Worm (Caenorhabditis elegans) whole organism, L2 larva: ENCODE results near the gene cnc-1.

ENCODE experiments used
- ceh-82 ChIP-seq: fragments of 150-350 bp; optimal IDR thresholded peaks from 2 replicates; lab custom pipeline; 2014; ENCODE audit warnings: missing biosample characterization, missing genetic modification characterization
- dmd-4 ChIP-seq: sonication (generic microtip); optimal IDR thresholded peaks from 2 replicates; lab custom pipeline; 2017; ENCODE audit warnings: missing biosample characterization, missing genetic modification characterization
- egl-27 ChIP-seq: sonication (generic microtip); optimal IDR thresholded peaks from 3 replicates; lab custom pipeline; 2017; ENCODE audit warnings: missing biosample characterization, missing genetic modification reagents, missing genetic modification characterization
- gmeb-1 ChIP-seq: fragments of 150-350 bp; optimal IDR thresholded peaks from 2 replicates; lab custom pipeline; 2014; ENCODE audit warnings: missing biosample characterization, missing genetic modification characterization
- lin-11 ChIP-seq: fragments of 150-350 bp; sonication (generic microtip); optimal IDR thresholded peaks from 2 replicates; lab custom pipeline; 2014; ENCODE audit warnings: missing biosample characterization, missing genetic modification characterization, inconsistent platforms, mixed read lengths
- lsy-2 ChIP-seq, 2 experiments: fragments of 150-350 bp in 1 of 2; sonication (generic microtip) in 1 of 2; optimal IDR thresholded peaks; 2 replicates each; lab custom pipeline; 2014 to 2017; ENCODE audit warnings: missing biosample characterization in 2 of 2, missing genetic modification characterization in 2 of 2
- nhr-11 ChIP-seq: fragments of 150-350 bp; optimal IDR thresholded peaks from 2 replicates; lab custom pipeline; 2014; ENCODE audit warnings: missing biosample characterization, missing genetic modification characterization
- nhr-237 ChIP-seq: fragments of 150-350 bp; optimal IDR thresholded peaks from 2 replicates; lab custom pipeline; 2014; ENCODE audit warnings: missing biosample characterization, missing genetic modification characterization
- skn-1 ChIP-seq: sonication (generic microtip); optimal IDR thresholded peaks from 2 replicates; lab custom pipeline; 2017; ENCODE audit warnings: missing biosample characterization, missing genetic modification characterization
- snpc-4 ChIP-seq: fragments of 150-350 bp; optimal IDR thresholded peaks from 2 replicates; lab custom pipeline; 2014; ENCODE audit warnings: missing biosample characterization, missing genetic modification characterization
- unc-39 ChIP-seq: fragments of 150-350 bp; optimal IDR thresholded peaks from 2 replicates; lab custom pipeline; 2014; ENCODE audit warnings: missing biosample characterization, missing genetic modification characterization
- unc-55 ChIP-seq: fragments of 150-350 bp; sonication (generic microtip); optimal IDR thresholded peaks from 3 replicates; lab custom pipeline; 2014; ENCODE audit warnings: missing biosample characterization, missing genetic modification reagents, missing genetic modification characterization
- zag-1 ChIP-seq: fragments of 150-350 bp; optimal IDR thresholded peaks from 2 replicates; lab custom pipeline; 2014; ENCODE audit warnings: missing biosample characterization, missing genetic modification characterization

DNA sequence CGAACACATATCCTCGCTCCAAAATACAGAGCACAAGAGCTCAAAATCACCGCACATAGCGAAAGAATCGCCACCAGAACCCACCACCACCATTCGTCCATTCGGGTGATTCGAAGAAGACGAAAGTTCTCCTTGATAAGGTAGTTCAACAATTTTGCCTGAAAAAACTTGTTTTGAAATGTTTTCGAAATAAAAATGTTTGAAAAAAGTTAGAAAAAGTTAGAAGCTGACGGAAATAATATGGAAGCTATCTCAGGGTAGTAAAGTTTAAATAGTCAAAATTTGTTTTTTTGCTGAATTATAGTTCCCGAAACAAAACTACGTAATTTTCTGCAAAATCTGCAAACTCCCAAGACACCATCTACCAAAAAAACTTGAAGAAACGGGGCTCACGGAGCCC is 32.6 kb downstream of the cnc-1 start, which contains the start of gene snt-5:
- no peak for TF ChIP-seq nhr-237 (tag; lab: Kevin White, UChicago)
- no peak for TF ChIP-seq nhr-11 (tag; lab: Kevin White, UChicago)
- no peak for TF ChIP-seq dmd-4 (tag; lab: Kevin White, UChicago)
- TF ChIP-seq unc-39 (tag; lab: Kevin White, UChicago), result no peak
- TF ChIP-seq skn-1 (tag; lab: Kevin White, UChicago), result no peak
- no peak for TF ChIP-seq gmeb-1 (tag; lab: Kevin White, UChicago)
- TF ChIP-seq lsy-2 (tag; optimal IDR thresholded peaks at IDR 0.05; lab: Kevin White, UChicago), result no peak
- TF ChIP-seq zag-1, result no peak
- TF ChIP-seq unc-55 (GFP tag; lab: Kevin White, UChicago), result no peak
- TF ChIP-seq ceh-82, result no peak
- no peak for TF ChIP-seq snpc-4
- TF ChIP-seq lin-11 (tag; lab: Kevin White, UChicago), result no peak
- TF ChIP-seq egl-27 (tag; lab: Kevin White, UChicago), result no peak
